Fruit fly (Drosophila melanogaster): Measurements from ENCODE around the gene CG10222.

CG10222 gene

dm6 chr3L:13424068-13424467 is 11.8 kb upstream of the CG10222 start, which contains the start of gene CG33263:
TSS of gene CG33263 (minus strand) at chr3L:13424168.
- TF ChIP-seq fd96Ca (GFP tag; IDR thresholded peaks at IDR 0.05) (no peak), CG17806 (tag; optimal IDR thresholded peaks at IDR 0.05) (no peak), EcR (GFP tag; optimal IDR thresholded peaks at IDR 0.05) (no peak), CG8301 (tag; optimal IDR thresholded peaks at IDR 0.05) (no peak), CG14655 (GFP tag; optimal IDR thresholded peaks at IDR 0.05) (no peak), rn (GFP tag; IDR thresholded peaks at IDR 0.05) (no peak), CG12605 (GFP tag; IDR thresholded peaks at IDR 0.05) (no peak), Ets98B (GFP tag; IDR thresholded peaks at IDR 0.05) (no peak), CG13204 (GFP tag; optimal IDR thresholded peaks at IDR 0.05) (no peak), CG4496 (GFP tag; IDR thresholded peaks at IDR 0.05) (no peak), Pif1B (GFP tag; optimal IDR thresholded peaks at IDR 0.05) (no peak), CG8159 (tag; optimal IDR thresholded peaks at IDR 0.05) (no peak), gl (tag; optimal IDR thresholded peaks at IDR 0.05) (no peak), Pif1A (GFP tag; optimal IDR thresholded peaks at IDR 0.05) (no peak), CG9948 (tag; optimal IDR thresholded peaks at IDR 0.05) (no peak)

dm6 chr3L:13422286-13422787 is 10.1 kb upstream of the CG10222 start, which contains the start of gene CG32121:
TSS of gene CG32121 (minus strand) at chr3L:13422336.
- TF ChIP-seq D1 (tag; optimal IDR thresholded peaks at IDR 0.05) (no peak), CG17806 (tag; optimal IDR thresholded peaks at IDR 0.05) (no peak), Pif1B (GFP tag; optimal IDR thresholded peaks at IDR 0.05) (no peak), rn (GFP tag; IDR thresholded peaks at IDR 0.05) (no peak), CG34367 (tag; optimal IDR thresholded peaks at IDR 0.05) (no peak), EcR (GFP tag; optimal IDR thresholded peaks at IDR 0.05) (no peak), CG12605 (GFP tag; IDR thresholded peaks at IDR 0.05) (no peak), CG8301 (tag; optimal IDR thresholded peaks at IDR 0.05) (no peak), CG9948 (tag; optimal IDR thresholded peaks at IDR 0.05) (no peak), CG8159 (tag; optimal IDR thresholded peaks at IDR 0.05) (no peak), CG32121 (GFP tag; IDR thresholded peaks at IDR 0.05) (no peak; the same call in 1 of the 2 replicates), CG4496 (GFP tag; IDR thresholded peaks at IDR 0.05) (no peak), CG14655 (GFP tag; optimal IDR thresholded peaks at IDR 0.05) (no peak), CG10348 (GFP tag; IDR thresholded peaks at IDR 0.05) (no peak), CG13204 (GFP tag; optimal IDR thresholded peaks at IDR 0.05) (no peak)

- TF ChIP-seq CG15710 (tag; optimal IDR thresholded peaks at IDR 0.05), result no peak
- no peak for TF ChIP-seq CG13204 (GFP tag; optimal IDR thresholded peaks at IDR 0.05)
Observed at dm6 chr3L:13420212-13420611, 8.0 kb upstream of the CG10222 start.

dm6 chr3L:13412886-13413224 is 602 bp upstream of the CG10222 start:
- TF ChIP-seq CG8159 (tag; optimal IDR thresholded peaks at IDR 0.05) (no peak), CG15710 (tag; optimal IDR thresholded peaks at IDR 0.05) (no peak), fd96Ca (GFP tag; IDR thresholded peaks at IDR 0.05) (no peak)

dm6 chr3L:13410999-13411398 is 1.3 kb downstream of the CG10222 start:
- TF ChIP-seq CG12605 (GFP tag; IDR thresholded peaks at IDR 0.05) (no peak), D1 (tag; optimal IDR thresholded peaks at IDR 0.05) (peak; percentile 93), EcR (GFP tag; optimal IDR thresholded peaks at IDR 0.05) (peak; percentile 25)

dm6 chr3L:13409809-13410521 is 2.3 kb downstream of the CG10222 start:
- TF ChIP-seq rn (GFP tag; IDR thresholded peaks at IDR 0.05) (no peak), fd96Ca (GFP tag; IDR thresholded peaks at IDR 0.05) (no peak), EcR (GFP tag; optimal IDR thresholded peaks at IDR 0.05) (no peak), CG8159 (tag; optimal IDR thresholded peaks at IDR 0.05) (peak; percentile 66), gl (tag; optimal IDR thresholded peaks at IDR 0.05) (no peak), CG17806 (tag; optimal IDR thresholded peaks at IDR 0.05) (peak; percentile 7), CG13204 (GFP tag; optimal IDR thresholded peaks at IDR 0.05) (no peak), D1 (tag; optimal IDR thresholded peaks at IDR 0.05) (no peak), CG15710 (tag; optimal IDR thresholded peaks at IDR 0.05) (peak; percentile 52), CG10348 (GFP tag; IDR thresholded peaks at IDR 0.05) (no peak), CG34367 (tag; optimal IDR thresholded peaks at IDR 0.05) (peak; percentile 4), CG12605 (GFP tag; IDR thresholded peaks at IDR 0.05) (no peak), Pif1A (GFP tag; optimal IDR thresholded peaks at IDR 0.05) (no peak), CG9948 (tag; optimal IDR thresholded peaks at IDR 0.05) (peak; percentile 5), Snoo (tag; optimal IDR thresholded peaks at IDR 0.05) (peak; percentile 51), Pif1B (GFP tag; optimal IDR thresholded peaks at IDR 0.05) (peak; percentile 11), CG14655 (GFP tag; optimal IDR thresholded peaks at IDR 0.05) (no peak), CG32121 (GFP tag; IDR thresholded peaks at IDR 0.05) (no peak), Ets98B (GFP tag; IDR thresholded peaks at IDR 0.05) (no peak), CG4496 (GFP tag; IDR thresholded peaks at IDR 0.05) (no peak), CG8301 (tag; optimal IDR thresholded peaks at IDR 0.05) (no peak)

- TF ChIP-seq EcR (GFP tag; optimal IDR thresholded peaks at IDR 0.05), result no peak
- peak; percentile 35 for TF ChIP-seq CG34367 (tag; optimal IDR thresholded peaks at IDR 0.05)
- peak; percentile 7 for TF ChIP-seq CG13204 (GFP tag; optimal IDR thresholded peaks at IDR 0.05)
- no peak for TF ChIP-seq CG32121 (GFP tag; IDR thresholded peaks at IDR 0.05)
- peak; percentile 40 for TF ChIP-seq CG9948 (tag; optimal IDR thresholded peaks at IDR 0.05)
- TF ChIP-seq CG15710 (tag; optimal IDR thresholded peaks at IDR 0.05), result peak; percentile 52
- peak; percentile 41 for TF ChIP-seq Snoo (tag; optimal IDR thresholded peaks at IDR 0.05)
- TF ChIP-seq gl (tag; optimal IDR thresholded peaks at IDR 0.05), result no peak
- peak; percentile 29 for TF ChIP-seq CG8301 (tag; optimal IDR thresholded peaks at IDR 0.05)
- peak; percentile 67 for TF ChIP-seq CG14655 (GFP tag; optimal IDR thresholded peaks at IDR 0.05)
- TF ChIP-seq CG4496 (GFP tag; IDR thresholded peaks at IDR 0.05), result no peak
- peak; percentile 72 for TF ChIP-seq CG8159 (tag; optimal IDR thresholded peaks at IDR 0.05)
- peak; percentile 38 for TF ChIP-seq Pif1A (GFP tag; optimal IDR thresholded peaks at IDR 0.05)
- no peak for TF ChIP-seq rn (GFP tag; IDR thresholded peaks at IDR 0.05)
- TF ChIP-seq fd96Ca (GFP tag; IDR thresholded peaks at IDR 0.05), result no peak
- TF ChIP-seq D1 (tag; optimal IDR thresholded peaks at IDR 0.05), result peak; percentile 26
- peak; percentile 46 for TF ChIP-seq CG17806 (tag; optimal IDR thresholded peaks at IDR 0.05)
- TF ChIP-seq CG12605 (GFP tag; IDR thresholded peaks at IDR 0.05), result no peak
- peak; percentile 42 for TF ChIP-seq Pif1B (GFP tag; optimal IDR thresholded peaks at IDR 0.05)
- no peak for TF ChIP-seq Ets98B (GFP tag; IDR thresholded peaks at IDR 0.05)
- no peak for TF ChIP-seq CG10348 (GFP tag; IDR thresholded peaks at IDR 0.05)
Observed at dm6 chr3L:13406873-13407272, 5.4 kb downstream of the CG10222 start.
